Worm (Caenorhabditis elegans): ENCODE measurements around the gene C16C8.9.

The C16C8.9 gene

DNA sequence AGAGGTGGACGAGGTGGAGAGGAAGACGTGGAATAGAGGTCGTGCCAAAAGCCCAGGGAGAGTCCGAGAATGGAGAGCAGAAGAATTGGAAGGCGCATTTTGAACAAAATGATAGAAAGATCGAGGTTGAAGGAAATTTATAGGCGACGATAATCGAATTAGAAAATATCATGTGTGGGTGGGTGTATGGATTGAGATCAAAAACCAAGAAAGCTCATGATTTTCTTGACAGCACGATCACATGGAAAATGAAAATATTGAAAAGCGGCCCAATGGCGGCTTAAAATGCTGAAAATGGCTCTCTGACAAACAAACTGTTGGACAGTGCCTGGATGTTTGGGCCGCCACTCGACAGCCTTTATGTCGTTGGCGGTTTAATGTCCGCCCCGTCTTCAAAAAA, at the start of gene C16C8.9:
C16C8.9 (minus strand) TSS at position 101 of the 400 bp plus-strand sequence.
- TF ChIP-seq gmeb-1 (tag; optimal IDR thresholded peaks at IDR 0.05) (no peak), sem-4 (tag; optimal IDR thresholded peaks at IDR 0.05) (no peak), unc-39 (tag; optimal IDR thresholded peaks at IDR 0.05) (no peak), nhr-11 (tag; optimal IDR thresholded peaks at IDR 0.05) (no peak), mdl-1 (tag; optimal IDR thresholded peaks at IDR 0.05) (no peak), peb-1 (tag; optimal IDR thresholded peaks at IDR 0.05) (no peak)

DNA sequence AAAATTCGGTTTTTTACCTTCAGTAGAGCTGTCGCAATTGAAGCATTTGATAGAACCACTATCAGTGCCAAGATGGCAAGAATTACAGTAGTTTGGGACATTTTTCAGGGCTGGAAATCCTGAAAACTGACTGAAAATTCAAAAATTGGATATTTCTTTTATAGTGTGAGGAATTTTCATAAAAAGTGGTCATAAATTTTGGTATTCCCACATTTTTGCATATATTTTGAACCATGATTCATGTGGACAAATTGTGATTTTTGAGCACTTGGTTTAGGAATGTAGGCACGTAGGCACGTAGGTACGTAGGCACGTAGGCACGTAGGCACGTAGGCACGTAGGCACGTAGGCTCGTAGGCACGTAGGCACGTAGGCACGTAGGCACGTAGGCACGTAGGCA, 49.2 kb upstream of the C16C8.9 start, which contains the start of gene Y49F6B.19:
Y49F6B.19 (minus strand) TSS at position 101 of the 400 bp plus-strand sequence.
- TF ChIP-seq zag-1 (tag; optimal IDR thresholded peaks at IDR 0.05) (no peak), nhr-6 (tag; optimal IDR thresholded peaks at IDR 0.05) (no peak), ZK546.5 (tag; optimal IDR thresholded peaks at IDR 0.05) (no peak), dmd-4 (tag; optimal IDR thresholded peaks at IDR 0.05) (no peak), sma-9 (GFP tag; optimal IDR thresholded peaks at IDR 0.05) (no peak), sma-9 (tag; optimal IDR thresholded peaks at IDR 0.05) (no peak), peb-1 (tag; optimal IDR thresholded peaks at IDR 0.05) (no peak), mbf-1 (tag; optimal IDR thresholded peaks at IDR 0.05) (no peak), unc-55 (GFP tag; optimal IDR thresholded peaks at IDR 0.05) (no peak), elt-1 (tag; optimal IDR thresholded peaks at IDR 0.05) (no peak), egl-27 (tag; optimal IDR thresholded peaks at IDR 0.05) (no peak), Y55F3AM.14 (GFP tag; optimal IDR thresholded peaks at IDR 0.05) (no peak), snpc-4 (tag; optimal IDR thresholded peaks at IDR 0.05) (no peak), ztf-11 (tag; optimal IDR thresholded peaks at IDR 0.05) (no peak), elt-3 (tag; optimal IDR thresholded peaks at IDR 0.05) (no peak), mdl-1 (tag; optimal IDR thresholded peaks at IDR 0.05) (no peak), blmp-1 (tag; optimal IDR thresholded peaks at IDR 0.05; ENCODE audit: insufficient read depth) (no peak), ceh-16 (tag; optimal IDR thresholded peaks at IDR 0.05) (no peak), ztf-4 (tag; optimal IDR thresholded peaks at IDR 0.05) (no peak), skn-1 (tag; optimal IDR thresholded peaks at IDR 0.05) (no peak), lin-13 (GFP tag; optimal IDR thresholded peaks at IDR 0.05) (no peak)

ce11 chrII:3504717-3505116, 41.7 kb upstream of the C16C8.9 start, which contains the start of gene cyh-1:
TSS of gene cyh-1 (plus strand) at chrII:3505017.
- TF ChIP-seq ZK546.5 (tag; optimal IDR thresholded peaks at IDR 0.05): no peak
- no peak for TF ChIP-seq nhr-25 (tag; optimal IDR thresholded peaks at IDR 0.05)
- TF ChIP-seq aly-2 (tag; optimal IDR thresholded peaks at IDR 0.05): no peak
- TF ChIP-seq ztf-11 (tag; optimal IDR thresholded peaks at IDR 0.05): no peak
- TF ChIP-seq nhr-237 (tag; optimal IDR thresholded peaks at IDR 0.05): no peak
- no peak for TF ChIP-seq R02D3.7 (tag; optimal IDR thresholded peaks at IDR 0.05)
- TF ChIP-seq mdl-1 (tag; optimal IDR thresholded peaks at IDR 0.05): no peak
- no peak for TF ChIP-seq sma-3 (GFP tag; optimal IDR thresholded peaks at IDR 0.05)
- no peak for TF ChIP-seq ztf-4 (tag; optimal IDR thresholded peaks at IDR 0.05)

ce11 chrII:3502520-3503323, 39.7 kb upstream of the C16C8.9 start, which contains the start of the genes col-71 and Y49F6B.2:
TSS of gene col-71 (minus strand) at chrII:3502570.
TSS of gene Y49F6B.2 (plus strand) at chrII:3502968.
- TF ChIP-seq mab-5 (tag; optimal IDR thresholded peaks at IDR 0.05) (peak; percentile 51), dmd-4 (tag; optimal IDR thresholded peaks at IDR 0.05) (no peak), F13H6.1 (tag; optimal IDR thresholded peaks at IDR 0.05) (peak; percentile 74), ama-1 (optimal IDR thresholded peaks at IDR 0.05) (no peak), ZK546.5 (tag; optimal IDR thresholded peaks at IDR 0.05) (no peak), blmp-1 (tag; optimal IDR thresholded peaks at IDR 0.05; ENCODE audit: insufficient read depth) (no peak), lsy-2 (tag; optimal IDR thresholded peaks at IDR 0.05) (peak; percentile 84 to 88), nhr-6 (tag; optimal IDR thresholded peaks at IDR 0.05) (peak; percentile 46), mdl-1 (tag; optimal IDR thresholded peaks at IDR 0.05) (no peak), ztf-1 (GFP tag; conservative IDR thresholded peaks at IDR 0.05) (no peak), gmeb-1 (tag; optimal IDR thresholded peaks at IDR 0.05) (peak; percentile 71), unc-39 (tag; optimal IDR thresholded peaks at IDR 0.05) (no peak), crh-2 (tag; optimal IDR thresholded peaks at IDR 0.05) (peak; percentile 73), nhr-77 (tag; optimal IDR thresholded peaks at IDR 0.05) (no peak), unc-62 (GFP tag; optimal IDR thresholded peaks at IDR 0.05) (no peak), ztf-4 (tag; optimal IDR thresholded peaks at IDR 0.05) (no peak), C34F6.9 (tag; optimal IDR thresholded peaks at IDR 0.05) (peak; percentile 91), nhr-23 (tag; optimal IDR thresholded peaks at IDR 0.05) (no peak), nhr-11 (tag; optimal IDR thresholded peaks at IDR 0.05) (no peak), peb-1 (tag; optimal IDR thresholded peaks at IDR 0.05) (no peak), R02D3.7 (tag; optimal IDR thresholded peaks at IDR 0.05) (peak; percentile 19), aly-2 (tag; optimal IDR thresholded peaks at IDR 0.05) (no peak), sma-3 (GFP tag; optimal IDR thresholded peaks at IDR 0.05) (peak; percentile 77), alr-1 (tag; optimal IDR thresholded peaks at IDR 0.05) (no peak), unc-55 (GFP tag; optimal IDR thresholded peaks at IDR 0.05) (peak; percentile 86), nhr-12 (tag; optimal IDR thresholded peaks at IDR 0.05) (no peak), nhr-129 (tag; optimal IDR thresholded peaks at IDR 0.05) (peak; percentile 46), lin-11 (tag; optimal IDR thresholded peaks at IDR 0.05) (peak; percentile 12), fos-1 (tag; optimal IDR thresholded peaks at IDR 0.05) (peak; percentile 26), nhr-25 (tag; optimal IDR thresholded peaks at IDR 0.05) (peak; percentile 56), sem-4 (tag; optimal IDR thresholded peaks at IDR 0.05) (peak; percentile 47)
